Worm (Caenorhabditis elegans): ENCODE measurements around the gene C15H7.4.
"Not testable (repeated sequence)": the region's sequence is repeated elsewhere in the genome, so short reads cannot be mapped to it uniquely, and the experiment has no call there.

The C15H7.4 gene

ce11 chrIII:9690044-9690443 is 34.3 kb upstream of the C15H7.4 start, which contains the start of gene best-5 (continued):
- TF ChIP-seq daf-16 (GFP tag; optimal IDR thresholded peaks at IDR 0.05) (no peak), daf-16 (tag; optimal IDR thresholded peaks at IDR 0.05) (peak; percentile 53), set-16 (GFP tag; IDR thresholded peaks at IDR 0.05) (no peak)

- TF ChIP-seq saeg-2 (GFP tag; IDR thresholded peaks at IDR 0.05) (no peak), dve-1 (tag; optimal IDR thresholded peaks at IDR 0.05; ENCODE audit: insufficient read depth) (peak; percentile 86), tag-97 (GFP tag; IDR thresholded peaks at IDR 0.05) (no peak), daf-16 (GFP tag; optimal IDR thresholded peaks at IDR 0.05) (no peak), daf-16 (tag; optimal IDR thresholded peaks at IDR 0.05) (peak; percentile 96), hlh-11 (tag; optimal IDR thresholded peaks at IDR 0.05) (peak; percentile 6), dmd-6 (GFP tag; IDR thresholded peaks at IDR 0.05) (no peak), lin-13 (GFP tag; optimal IDR thresholded peaks at IDR 0.05) (no peak), lsy-2 (tag; optimal IDR thresholded peaks at IDR 0.05) (no peak), ces-1 (GFP tag; optimal IDR thresholded peaks at IDR 0.05) (no peak), pqm-1 (tag; optimal IDR thresholded peaks at IDR 0.05) (peak; percentile 44)
These were observed 33.7 kb upstream of the C15H7.4 start for ce11 chrIII:9689377-9689776.

ce11 chrIII:9685959-9686358 is 30.3 kb upstream of the C15H7.4 start, which contains the start of gene C07A9.10:
Gene C07A9.10, minus strand, starts transcription at chrIII:9686059.
- TF ChIP-seq daf-16 (GFP tag; optimal IDR thresholded peaks at IDR 0.05) (no peak), daf-16 (tag; optimal IDR thresholded peaks at IDR 0.05) (no peak), lin-38 (GFP tag; IDR thresholded peaks at IDR 0.05) (no peak), unc-39 (tag; optimal IDR thresholded peaks at IDR 0.05) (no peak), cey-2 (tag; optimal IDR thresholded peaks at IDR 0.05; ENCODE audit: borderline replicate concordance, insufficient read depth) (no peak), nhr-77 (tag; optimal IDR thresholded peaks at IDR 0.05) (no peak), skn-1 (tag; optimal IDR thresholded peaks at IDR 0.05) (no peak), lin-29 (GFP tag; IDR thresholded peaks at IDR 0.05) (no peak), mes-2 (tag; optimal IDR thresholded peaks at IDR 0.05; ENCODE audit: poor library complexity, severe bottlenecking) (no peak), fkh-10 (GFP tag; optimal IDR thresholded peaks at IDR 0.05) (no peak), ceh-44 (GFP tag; IDR thresholded peaks at IDR 0.05) (no peak), set-16 (GFP tag; IDR thresholded peaks at IDR 0.05) (no peak), lim-7 (GFP tag; IDR thresholded peaks at IDR 0.05) (no peak)

- TF ChIP-seq pqm-1 (tag; optimal IDR thresholded peaks at IDR 0.05); spr-1 (tag; optimal IDR thresholded peaks at IDR 0.05); daf-19 (GFP tag; conservative IDR thresholded peaks at IDR 0.05): not testable (repeated sequence)
These were observed 27.0 kb upstream of the C15H7.4 start, which contains the start of gene C07A9.5 for ce11 chrIII:9682729-9683128. Gene C07A9.5, minus strand, starts transcription at chrIII:9682829.

ce11 chrIII:9681206-9681605 is 25.5 kb upstream of the C15H7.4 start, which contains the start of gene C07A9.13:
Gene C07A9.13, minus strand, starts transcription at chrIII:9681306.
- peak in 1 of 2 experiments; percentile 11 for TF ChIP-seq unc-62 (GFP tag; optimal IDR thresholded peaks at IDR 0.05 in 1 of 2)
- not testable (repeated sequence) for TF ChIP-seq unc-62 (tag; optimal IDR thresholded peaks at IDR 0.05)

ce11 chrIII:9678819-9679218 is 23.1 kb upstream of the C15H7.4 start, which contains the start of gene ugt-60:
Gene ugt-60, minus strand, starts transcription at chrIII:9679051.
- TF ChIP-seq unc-62 (GFP tag; optimal IDR thresholded peaks at IDR 0.05 in 1 of 2) (peak in 1 of 2 experiments; percentile 55), unc-62 (tag; optimal IDR thresholded peaks at IDR 0.05) (no peak), lin-15B (tag; optimal IDR thresholded peaks at IDR 0.05) (no peak)

- TF ChIP-seq Y75B8A.6 (GFP tag; IDR thresholded peaks at IDR 0.05) (no peak), T26A8.4 (GFP tag; IDR thresholded peaks at IDR 0.05) (no peak), arid-1 (GFP tag; conservative IDR thresholded peaks at IDR 0.05) (no peak), D1046.2 (GFP tag; IDR thresholded peaks at IDR 0.05) (no peak), mdt-29 (GFP tag; IDR thresholded peaks at IDR 0.05) (no peak), lim-7 (GFP tag; IDR thresholded peaks at IDR 0.05) (no peak), dmd-6 (GFP tag; IDR thresholded peaks at IDR 0.05) (no peak), nhr-10 (tag; optimal IDR thresholded peaks at IDR 0.05) (no peak), spr-3 (GFP tag; optimal IDR thresholded peaks at IDR 0.05) (no peak), nhr-111 (GFP tag; optimal IDR thresholded peaks at IDR 0.05) (no peak), fos-1 (tag; optimal IDR thresholded peaks at IDR 0.05) (no peak), lin-1 (GFP tag; IDR thresholded peaks at IDR 0.05) (no peak), lin-15B (tag; optimal IDR thresholded peaks at IDR 0.05) (no peak), ceh-32 (tag; optimal IDR thresholded peaks at IDR 0.05; ENCODE audit: poor library complexity) (no peak), egl-43 (GFP tag; IDR thresholded peaks at IDR 0.05) (no peak), ceh-20 (GFP tag; IDR thresholded peaks at IDR 0.05) (no peak)
These were observed 13.8 kb upstream of the C15H7.4 start for ce11 chrIII:9669546-9669945.

Measured in whole organism, L4 larva.